Fruit fly (Drosophila melanogaster): Measurements from ENCODE around the gene CG17186.
A peak's percentile ranks its signal among the peaks of the same experiment; 100 is the strongest.

The CG17186 gene

dm6 chr3R:19925271-19925670 is 48.0 kb upstream of the CG17186 start, which contains the start of gene CG4462:
Gene CG4462 (minus strand): TSS chr3R:19925371.
- no peak for TF ChIP-seq CG16779 (tag; optimal IDR thresholded peaks at IDR 0.05)
- TF ChIP-seq achi (GFP tag; optimal IDR thresholded peaks at IDR 0.05) = no peak
- no peak for TF ChIP-seq CG6854 (GFP tag; optimal IDR thresholded peaks at IDR 0.05)
- TF ChIP-seq Ets96B (tag; optimal IDR thresholded peaks at IDR 0.05) = no peak
- no peak for TF ChIP-seq Ets21C (GFP tag; optimal IDR thresholded peaks at IDR 0.05)
- TF ChIP-seq Smox (GFP tag; optimal IDR thresholded peaks at IDR 0.05) = no peak
- TF ChIP-seq Lpt (GFP tag; optimal IDR thresholded peaks at IDR 0.05) = no peak
- no peak for TF ChIP-seq CG11902 (GFP tag; optimal IDR thresholded peaks at IDR 0.05)
- no peak for TF ChIP-seq CG6276 (GFP tag; optimal IDR thresholded peaks at IDR 0.05)
- no peak for TF ChIP-seq CG11762 (GFP tag; optimal IDR thresholded peaks at IDR 0.05; ENCODE audit: insufficient read depth)
- no peak for TF ChIP-seq CG10631 (GFP tag; optimal IDR thresholded peaks at IDR 0.05)
- TF ChIP-seq CG3919 (GFP tag; optimal IDR thresholded peaks at IDR 0.05) = no peak
- no peak for TF ChIP-seq OdsH (GFP tag; optimal IDR thresholded peaks at IDR 0.05)
- no peak for TF ChIP-seq CG8319 (GFP tag; optimal IDR thresholded peaks at IDR 0.05)

dm6 chr3R:19924331-19924730 is 47.0 kb upstream of the CG17186 start:
- TF ChIP-seq CG7368 (GFP tag; optimal IDR thresholded peaks at IDR 0.05) = peak; percentile 57
- TF ChIP-seq vri (GFP tag; optimal IDR thresholded peaks at IDR 0.05) = peak; percentile 9
- no peak for TF ChIP-seq CG11902 (GFP tag; optimal IDR thresholded peaks at IDR 0.05)
- no peak for TF ChIP-seq Sox102F (GFP tag; optimal IDR thresholded peaks at IDR 0.05)
- no peak; the same call in 1 of the 3 replicates for TF ChIP-seq CG6163 (GFP tag; IDR thresholded peaks at IDR 0.05)
- TF ChIP-seq CG10669 (GFP tag; optimal IDR thresholded peaks at IDR 0.05) = no peak
- peak; percentile 55 for TF ChIP-seq CG10631 (GFP tag; optimal IDR thresholded peaks at IDR 0.05)
- no peak for TF ChIP-seq dac (GFP tag; optimal IDR thresholded peaks at IDR 0.05)
- TF ChIP-seq CG9139 (GFP tag; optimal IDR thresholded peaks at IDR 0.05) = peak; percentile 32
- peak; percentile 33 for TF ChIP-seq fd59A (GFP tag; optimal IDR thresholded peaks at IDR 0.05)
- TF ChIP-seq lz (GFP tag; optimal IDR thresholded peaks at IDR 0.05) = no peak
- peak; percentile 93 for TF ChIP-seq Eip78C (GFP tag)
- no peak for TF ChIP-seq Eip93F (GFP tag; optimal IDR thresholded peaks at IDR 0.05)
- TF ChIP-seq CG6792 (GFP tag; optimal IDR thresholded peaks at IDR 0.05) = peak; percentile 64
- peak; percentile 28 for TF ChIP-seq achi (GFP tag; optimal IDR thresholded peaks at IDR 0.05)
- TF ChIP-seq salr (GFP tag; optimal IDR thresholded peaks at IDR 0.05) = peak in 1 of 2 experiments; percentile 45
- TF ChIP-seq CG8632 (GFP tag; optimal IDR thresholded peaks at IDR 0.05) = peak; percentile 52
- peak; percentile 36 for TF ChIP-seq pdm3 (GFP tag; optimal IDR thresholded peaks at IDR 0.05)
- TF ChIP-seq CG4318 (GFP tag; optimal IDR thresholded peaks at IDR 0.05) = no peak
- TF ChIP-seq Sox15 (GFP tag; optimal IDR thresholded peaks at IDR 0.05) = no peak
- no peak for TF ChIP-seq eg (GFP tag; IDR thresholded peaks at IDR 0.05)
- no peak for TF ChIP-seq Ets21C (GFP tag; optimal IDR thresholded peaks at IDR 0.05)
- peak; percentile 50 for TF ChIP-seq Eip75B (GFP tag; optimal IDR thresholded peaks at IDR 0.05)
- no peak for TF ChIP-seq Hr38 (GFP tag; optimal IDR thresholded peaks at IDR 0.05)
- TF ChIP-seq Blimp-1 (GFP tag; optimal IDR thresholded peaks at IDR 0.05) = no peak
- TF ChIP-seq Ets96B (tag; optimal IDR thresholded peaks at IDR 0.05) = no peak
- TF ChIP-seq topi (GFP tag; optimal IDR thresholded peaks at IDR 0.05) = no peak
- TF ChIP-seq ss (GFP tag; optimal IDR thresholded peaks at IDR 0.05) = peak in 1 of 2 experiments; percentile 87
- TF ChIP-seq CG32006 (GFP tag; optimal IDR thresholded peaks at IDR 0.05) = no peak
- TF ChIP-seq CG31627 (GFP tag; optimal IDR thresholded peaks at IDR 0.05) = no peak
- no peak for TF ChIP-seq CG6808 (GFP tag; optimal IDR thresholded peaks at IDR 0.05)
- peak; percentile 5 for TF ChIP-seq CG11762 (GFP tag; optimal IDR thresholded peaks at IDR 0.05; ENCODE audit: insufficient read depth)
- TF ChIP-seq Met (GFP tag; optimal IDR thresholded peaks at IDR 0.05) = peak; percentile 36
- no peak for TF ChIP-seq CG3032 (tag; optimal IDR thresholded peaks at IDR 0.05)
- no peak for TF ChIP-seq svp (GFP tag)
- no peak for TF ChIP-seq CG8119 (GFP tag; IDR thresholded peaks at IDR 0.05)
- TF ChIP-seq CG6854 (GFP tag; optimal IDR thresholded peaks at IDR 0.05) = no peak
- no peak for TF ChIP-seq CG11294 (GFP tag; IDR thresholded peaks at IDR 0.05)
- TF ChIP-seq acj6 (GFP tag; optimal IDR thresholded peaks at IDR 0.05) = no peak
- no peak for TF ChIP-seq fd85E (GFP tag; optimal IDR thresholded peaks at IDR 0.05)
- TF ChIP-seq cyc (GFP tag; optimal IDR thresholded peaks at IDR 0.05) = no peak
- peak; percentile 25 for TF ChIP-seq Smox (GFP tag; optimal IDR thresholded peaks at IDR 0.05)
- TF ChIP-seq esn (GFP tag; optimal IDR thresholded peaks at IDR 0.05) = no peak
- peak; percentile 79 for TF ChIP-seq fkh (GFP tag; optimal IDR thresholded peaks at IDR 0.05)
